Worm (Caenorhabditis elegans) whole organism, early embryonic: ENCODE measurements around the gene nlp-11.
"Not testable (repeated sequence)": the region's sequence is repeated elsewhere in the genome, so short reads cannot be mapped to it uniquely, and the experiment has no call there.

ENCODE experiments used
- B0310.2 ChIP-seq: sonication (generic microtip); optimal IDR thresholded peaks from 2 replicates; lab custom pipeline; 2016; ENCODE audit warnings: mild to moderate bottlenecking, missing genetic modification characterization, missing compliant biosample characterization
- F13C5.2 ChIP-seq: sonication (generic microtip); optimal IDR thresholded peaks from 2 replicates; lab custom pipeline; 2017; ENCODE audit warnings: mild to moderate bottlenecking, missing genetic modification characterization, inconsistent platforms, missing compliant biosample characterization
- aly-1 ChIP-seq: sonication (generic microtip); optimal IDR thresholded peaks from 2 replicates; lab custom pipeline; 2016; ENCODE audit warnings: missing genetic modification characterization, missing compliant biosample characterization
- ama-1 ChIP-seq: fragments of 150-350 bp; optimal IDR thresholded peaks from 2 replicates; lab custom pipeline; 2014
- ceh-13 ChIP-seq: fragments of 200-800 bp; sonication (Bioruptor generic); optimal IDR thresholded peaks from 2 replicates; lab custom pipeline; 2018; ENCODE audit warnings: mild to moderate bottlenecking, missing genetic modification characterization, missing compliant biosample characterization
- ceh-36 ChIP-seq: sonication (generic microtip); optimal IDR thresholded peaks from 2 replicates; lab custom pipeline; 2016; ENCODE audit warnings: missing genetic modification characterization, inconsistent platforms, missing compliant biosample characterization
- ets-7 ChIP-seq: sonication (generic microtip); optimal IDR thresholded peaks from 2 replicates; lab custom pipeline; 2016; ENCODE audit warnings: missing genotype, missing genetic modification characterization, missing compliant biosample characterization
- flt-1 ChIP-seq: fragments of 200-800 bp; sonication (Bioruptor generic); IDR thresholded peaks from 2 replicates; pipeline ENCODE4 v1.3.6; 2022; ENCODE audit warnings: missing genetic modification characterization, missing compliant biosample characterization
- hmbx-1 ChIP-seq: sonication (generic microtip); optimal IDR thresholded peaks from 2 replicates; lab custom pipeline; 2016; ENCODE audit warnings: mild to moderate bottlenecking, missing genetic modification characterization, missing compliant biosample characterization
- hmg-4 ChIP-seq: fragments of 200-800 bp; sonication (Bioruptor generic); optimal IDR thresholded peaks from 2 replicates; lab custom pipeline; 2018; ENCODE audit warnings: mild to moderate bottlenecking, missing genetic modification characterization, missing compliant biosample characterization
- hnd-1 ChIP-seq: sonication (generic microtip); optimal IDR thresholded peaks from 2 replicates; lab custom pipeline; 2016; ENCODE audit warnings: missing genetic modification characterization, missing compliant biosample characterization
- pes-1 ChIP-seq: fragments of 200-800 bp; sonication (Bioruptor generic); IDR thresholded peaks from 2 replicates; pipeline ENCODE4 v1.3.6; 2022; ENCODE audit warnings: missing genetic modification reagents, missing genetic modification characterization, missing compliant biosample characterization
- scrt-1 ChIP-seq: fragments of 200-800 bp; sonication (Bioruptor generic); IDR thresholded peaks from 2 replicates; pipeline ENCODE4 v1.3.6; 2022; ENCODE audit warnings: missing genetic modification characterization, missing compliant biosample characterization
- sea-1 ChIP-seq: fragments of 200-800 bp; sonication (Bioruptor generic); conservative IDR thresholded peaks from 2 replicates; pipeline ENCODE4 v1.3.6; 2022; ENCODE audit warnings: missing genetic modification characterization, missing compliant biosample characterization
- tbx-11 ChIP-seq: fragments of 200-800 bp; sonication (Bioruptor generic); IDR thresholded peaks from 2 replicates; pipeline ENCODE4 v1.3.6; 2022; ENCODE audit warnings: missing genetic modification characterization, missing compliant biosample characterization
- tbx-37 ChIP-seq: fragments of 200-800 bp; sonication (Bioruptor generic); conservative IDR thresholded peaks from 2 replicates; pipeline ENCODE4 v1.3.6; 2022; ENCODE audit warnings: missing genetic modification reagents, missing genetic modification characterization, missing compliant biosample characterization
- tra-4 ChIP-seq: sonication (generic microtip); optimal IDR thresholded peaks from 2 replicates; lab custom pipeline; 2017; ENCODE audit warnings: missing genetic modification characterization, missing compliant biosample characterization

Gene nlp-11

ce11 chrII:9725056-9725455 lies 33.3 kb upstream of the nlp-11 start:
- TF ChIP-seq tbx-37 (no peak), ceh-36 (tag; lab: Kevin White, UChicago) (no peak), scrt-1 (no peak), sea-1 (GFP tag; lab: Robert Waterston, UW) (no peak), tra-4 (no peak), ama-1 (lab: Kevin White, UChicago) (no peak), aly-1 (tag; lab: Kevin White, UChicago) (no peak), flt-1 (GFP tag; lab: Robert Waterston, UW) (no peak), ceh-13 (no peak), hmbx-1 (no peak), hmg-4 (no peak), F13C5.2 (tag; lab: Kevin White, UChicago) (no peak), tbx-11 (GFP tag; lab: Robert Waterston, UW) (no peak), ets-7 (tag; lab: Kevin White, UChicago) (no peak), hnd-1 (tag; lab: Kevin White, UChicago) (no peak), pes-1 (GFP tag; lab: Robert Waterston, UW) (no peak), B0310.2 (tag; lab: Kevin White, UChicago) (no peak)

- no peak for TF ChIP-seq ets-7 (tag; lab: Kevin White, UChicago)
- no peak for TF ChIP-seq hmbx-1
Measured at ce11 chrII:9724464-9724863, 32.7 kb upstream of the nlp-11 start, which contains the start of gene cutl-2. cutl-2 (minus strand) TSS chrII:9724673.

ce11 chrII:9718631-9719252 lies 27.0 kb upstream of the nlp-11 start, which contains the start of gene Y53C12A.11:
Y53C12A.11 (minus strand) TSS chrII:9718698.
- TF ChIP-seq aly-1 (tag; lab: Kevin White, UChicago); flt-1 (GFP tag; lab: Robert Waterston, UW); ceh-36 (tag; lab: Kevin White, UChicago): not testable (repeated sequence)

ce11 chrII:9717904-9718303 lies 26.2 kb upstream of the nlp-11 start, which contains the start of gene Y53C12A.6:
Y53C12A.6 (minus strand) TSS chrII:9718004.
- TF ChIP-seq ceh-13 = no peak
- no peak for TF ChIP-seq ets-7 (tag; lab: Kevin White, UChicago)
- no peak for TF ChIP-seq sea-1 (GFP tag; lab: Robert Waterston, UW)
- no peak for TF ChIP-seq pes-1 (GFP tag; lab: Robert Waterston, UW)
- TF ChIP-seq ama-1 (lab: Kevin White, UChicago) = no peak
- no peak for TF ChIP-seq hmbx-1
- no peak for TF ChIP-seq scrt-1
- TF ChIP-seq aly-1 (tag; lab: Kevin White, UChicago) = no peak
- TF ChIP-seq tra-4 = no peak
- no peak for TF ChIP-seq hmg-4
- no peak for TF ChIP-seq ceh-36 (tag; lab: Kevin White, UChicago)
- no peak for TF ChIP-seq hnd-1 (tag; lab: Kevin White, UChicago)
- TF ChIP-seq tbx-11 (GFP tag; lab: Robert Waterston, UW) = no peak
- no peak for TF ChIP-seq B0310.2 (tag; lab: Kevin White, UChicago)

ce11 chrII:9716417-9717039 lies 24.8 kb upstream of the nlp-11 start, which contains the start of gene wee-1.3:
wee-1.3 (minus strand) TSS chrII:9716467.
- TF ChIP-seq F13C5.2 (tag; lab: Kevin White, UChicago) (peak; percentile 74), ceh-36 (tag; lab: Kevin White, UChicago) (no peak), tbx-37 (peak; percentile 7; the same call in 1 of the 2 replicates), hmg-4 (peak; percentile 40)

ce11 chrII:9713083-9713482 lies 21.3 kb upstream of the nlp-11 start:
- TF ChIP-seq tra-4 = no peak
- TF ChIP-seq scrt-1 = 0 out of 2 replicates have a peak, but pooled peaks have one; percentile 27
- 0 out of 2 replicates have a peak, but pooled peaks have one; percentile 28 for TF ChIP-seq sea-1 (GFP tag; lab: Robert Waterston, UW)

- TF ChIP-seq ceh-13 (no peak), tbx-11 (GFP tag; lab: Robert Waterston, UW) (no peak), hnd-1 (tag; lab: Kevin White, UChicago) (no peak), scrt-1 (no peak), hmg-4 (no peak)
Measured at ce11 chrII:9708835-9709299, 17.1 kb upstream of the nlp-11 start, which contains the start of gene glt-5. glt-5 (minus strand) TSS chrII:9708885.

ce11 chrII:9706207-9706606 lies 14.5 kb upstream of the nlp-11 start, which contains the start of gene Y53C12A.3:
Y53C12A.3 (minus strand) TSS chrII:9706240.
- no peak for TF ChIP-seq pes-1 (GFP tag; lab: Robert Waterston, UW)
- TF ChIP-seq F13C5.2 (tag; lab: Kevin White, UChicago) = peak; percentile 16

ce11 chrII:9704746-9705145 lies 13.0 kb upstream of the nlp-11 start, which contains the start of gene Y53C12A.10:
Y53C12A.10 (minus strand) TSS chrII:9704846.
- no peak for TF ChIP-seq hmbx-1
- TF ChIP-seq sea-1 (GFP tag; lab: Robert Waterston, UW) = no peak
- TF ChIP-seq scrt-1 = no peak
- TF ChIP-seq hnd-1 (tag; lab: Kevin White, UChicago) = no peak
- no peak for TF ChIP-seq B0310.2 (tag; lab: Kevin White, UChicago)
- TF ChIP-seq ceh-13 = no peak
- no peak for TF ChIP-seq aly-1 (tag; lab: Kevin White, UChicago)
- TF ChIP-seq tbx-37 = no peak
- no peak for TF ChIP-seq ama-1 (lab: Kevin White, UChicago)
- TF ChIP-seq F13C5.2 (tag; lab: Kevin White, UChicago) = no peak
- TF ChIP-seq tra-4 = no peak
- no peak for TF ChIP-seq pes-1 (GFP tag; lab: Robert Waterston, UW)
- no peak for TF ChIP-seq ets-7 (tag; lab: Kevin White, UChicago)
- no peak for TF ChIP-seq tbx-11 (GFP tag; lab: Robert Waterston, UW)
- no peak for TF ChIP-seq ceh-36 (tag; lab: Kevin White, UChicago)
